Worm (Caenorhabditis elegans) whole organism, midembryonic: ENCODE measurements around the gene srz-13.

Experiments
- T22C8.4 ChIP-seq: fragments of 200-800 bp; sonication (Bioruptor generic); IDR thresholded peaks from 2 replicates; pipeline ENCODE4 v1.3.6; 2022; ENCODE audit warnings: missing genetic modification characterization, missing compliant biosample characterization
- cog-1 ChIP-seq: sonication (generic microtip); optimal IDR thresholded peaks from 2 replicates; lab custom pipeline; 2016; ENCODE audit warnings: missing genetic modification characterization, missing compliant biosample characterization
- flt-1 ChIP-seq: fragments of 200-800 bp; sonication (Bioruptor generic); IDR thresholded peaks from 2 replicates; pipeline ENCODE4 v1.3.6; 2022; ENCODE audit warnings: missing genetic modification characterization, missing compliant biosample characterization
- klf-2 ChIP-seq: fragments of 200-800 bp; sonication (Bioruptor generic); conservative IDR thresholded peaks from 2 replicates; pipeline ENCODE4 v1.3.6; 2022; ENCODE audit warnings: missing genetic modification reagents, missing genetic modification characterization, missing compliant biosample characterization
- med-1 ChIP-seq: sonication (generic microtip); optimal IDR thresholded peaks from 2 replicates; lab custom pipeline; 2017; ENCODE audit warnings: missing genetic modification characterization, mild to moderate bottlenecking, missing compliant biosample characterization, antibody characterized with exemption, missing genetic modification reagents; ENCODE audit not compliant: insufficient read depth
- ref-1 ChIP-seq: fragments of 200-800 bp; sonication (Bioruptor generic); conservative IDR thresholded peaks from 2 replicates; pipeline ENCODE4 v1.3.6; 2022; ENCODE audit warnings: missing genetic modification reagents, missing genetic modification characterization, missing compliant biosample characterization
- tab-1 ChIP-seq: fragments of 200-800 bp; sonication (Bioruptor generic); IDR thresholded peaks from 2 replicates; pipeline ENCODE4 v1.3.6; 2022; ENCODE audit warnings: missing genetic modification characterization, missing compliant biosample characterization
- ztf-23 ChIP-seq: fragments of 200-800 bp; sonication (Bioruptor generic); IDR thresholded peaks from 2 replicates; pipeline ENCODE4 v1.3.6; 2022; ENCODE audit warnings: missing genetic modification reagents, missing genetic modification characterization, missing compliant biosample characterization
- ztf-29 ChIP-seq: fragments of 200-800 bp; sonication (Bioruptor generic); IDR thresholded peaks from 2 replicates; pipeline ENCODE4 v1.3.6; 2022; ENCODE audit warnings: missing genetic modification reagents, missing genetic modification characterization, missing compliant biosample characterization

Gene srz-13

ce11 chrV:16182110-16182509 is at the start of gene srz-13:
Gene srz-13 (plus strand): TSS chrV:16182410.
- TF ChIP-seq ztf-29 (GFP tag; lab: Robert Waterston, UW) = no peak
- TF ChIP-seq med-1 (GFP tag; lab: Kevin White, UChicago) = no peak
- no peak for TF ChIP-seq ref-1 (GFP tag; lab: Robert Waterston, UW)
- TF ChIP-seq T22C8.4 (GFP tag; lab: Robert Waterston, UW) = no peak
- TF ChIP-seq cog-1 (tag; lab: Kevin White, UChicago) = no peak
- no peak for TF ChIP-seq klf-2 (GFP tag; lab: Robert Waterston, UW)
- no peak for TF ChIP-seq ztf-23
- TF ChIP-seq tab-1 (GFP tag; lab: Robert Waterston, UW) = no peak
- no peak for TF ChIP-seq flt-1

DNA sequence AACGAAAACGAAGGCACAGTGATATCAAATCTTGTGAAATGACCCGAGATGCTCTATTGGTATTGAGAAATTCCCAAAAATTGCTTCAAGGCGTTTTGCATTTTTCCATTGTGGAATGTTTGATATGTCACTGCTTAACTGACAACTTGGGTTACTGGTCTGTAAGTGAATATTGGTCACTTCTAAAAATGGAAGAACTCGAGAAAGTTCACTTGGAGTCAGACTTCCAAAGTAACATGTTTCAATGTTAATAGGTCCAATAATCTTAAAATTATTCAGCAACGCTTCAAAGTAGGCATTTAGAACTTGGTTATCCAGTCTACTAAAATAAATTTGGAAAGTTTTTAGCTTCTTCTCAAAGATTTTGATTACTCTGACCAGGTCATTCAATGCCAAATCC is 49.5 kb upstream of the srz-13 start, which contains the start of gene fbxa-144:
fbxa-144 (minus strand) TSS at position 101 of the 400 bp plus-strand sequence.
- no peak for TF ChIP-seq cog-1 (tag; lab: Kevin White, UChicago)
- no peak for TF ChIP-seq med-1 (GFP tag; lab: Kevin White, UChicago)
- TF ChIP-seq klf-2 (GFP tag; lab: Robert Waterston, UW) = no peak
- no peak for TF ChIP-seq flt-1

DNA sequence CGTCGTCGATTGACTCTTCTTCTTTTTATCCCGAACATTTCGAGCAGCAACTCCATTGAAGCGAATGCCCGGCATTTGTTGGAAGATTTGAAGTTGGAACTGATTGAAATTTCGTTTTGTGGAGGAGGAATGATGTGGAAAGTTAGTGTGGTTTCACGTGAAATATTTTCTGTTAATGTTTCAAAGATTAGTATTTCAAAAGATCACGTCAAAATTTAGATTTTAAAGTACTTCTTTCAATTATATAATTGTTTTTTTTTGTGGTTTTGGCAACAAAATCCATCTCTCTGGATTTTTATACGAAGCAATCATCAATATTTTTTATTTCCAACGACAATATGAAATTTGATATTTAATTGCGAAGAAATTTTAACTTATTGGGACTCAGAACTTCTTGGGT is 45.2 kb upstream of the srz-13 start, which contains the start of gene F44G3.7:
F44G3.7 (minus strand) TSS at position 101 of the 400 bp plus-strand sequence.
- no peak for TF ChIP-seq ref-1 (GFP tag; lab: Robert Waterston, UW)
- no peak for TF ChIP-seq ztf-29 (GFP tag; lab: Robert Waterston, UW)
- TF ChIP-seq cog-1 (tag; lab: Kevin White, UChicago) = no peak
- TF ChIP-seq tab-1 (GFP tag; lab: Robert Waterston, UW) = no peak
- TF ChIP-seq ztf-23 = no peak
- no peak for TF ChIP-seq flt-1
- TF ChIP-seq med-1 (GFP tag; lab: Kevin White, UChicago) = no peak
- no peak for TF ChIP-seq T22C8.4 (GFP tag; lab: Robert Waterston, UW)
- no peak for TF ChIP-seq klf-2 (GFP tag; lab: Robert Waterston, UW)

DNA sequence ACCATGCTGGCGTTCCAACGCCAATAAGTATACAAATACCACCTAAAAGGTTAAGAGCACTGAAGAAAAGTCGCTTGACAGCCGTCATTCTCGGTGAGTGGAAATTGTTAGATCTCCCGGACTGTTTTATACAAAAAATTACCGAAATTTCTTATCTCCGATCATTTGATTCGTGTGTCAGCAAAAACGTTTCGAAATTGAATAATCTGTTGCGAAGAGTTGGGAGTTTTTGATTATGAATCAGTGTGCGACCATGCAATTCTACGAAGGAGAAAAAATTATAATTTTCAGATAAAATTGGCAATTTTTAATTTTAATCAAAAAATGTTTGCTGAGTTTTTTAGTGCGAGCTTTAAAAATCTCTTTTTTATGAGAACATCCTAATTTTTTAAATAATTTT is 42.7 kb upstream of the srz-13 start, which contains the start of gene clc-11:
clc-11 (minus strand) TSS at position 101 of the 400 bp plus-strand sequence.
- TF ChIP-seq tab-1 (GFP tag; lab: Robert Waterston, UW) (no peak), ztf-29 (GFP tag; lab: Robert Waterston, UW) (no peak)

DNA sequence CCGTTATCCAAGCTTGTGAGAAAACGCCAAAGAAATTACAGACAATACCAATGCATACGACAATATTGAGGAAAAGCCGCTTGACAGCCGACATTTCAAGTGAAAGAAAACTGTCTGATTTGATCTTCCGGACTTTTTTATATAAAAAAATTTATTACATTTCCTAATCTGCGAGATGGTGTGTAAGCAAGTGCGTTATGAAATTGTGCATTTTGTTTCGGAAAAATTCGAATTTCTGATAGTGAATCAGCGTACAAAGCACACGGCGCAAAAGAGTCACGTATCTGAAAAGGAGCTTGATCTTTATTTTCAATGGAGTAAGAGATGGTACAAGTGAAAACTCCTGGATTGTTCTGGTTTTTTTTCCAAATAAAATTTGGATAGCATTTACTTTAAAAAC is 41.1 kb upstream of the srz-13 start, which contains the start of gene clc-32:
clc-32 (minus strand) TSS at position 101 of the 400 bp plus-strand sequence.
- no peak for TF ChIP-seq T22C8.4 (GFP tag; lab: Robert Waterston, UW)
- no peak for TF ChIP-seq ztf-29 (GFP tag; lab: Robert Waterston, UW)
- no peak for TF ChIP-seq ref-1 (GFP tag; lab: Robert Waterston, UW)
- no peak for TF ChIP-seq flt-1
- no peak for TF ChIP-seq cog-1 (tag; lab: Kevin White, UChicago)
- no peak for TF ChIP-seq ztf-23
- TF ChIP-seq tab-1 (GFP tag; lab: Robert Waterston, UW) = no peak
- TF ChIP-seq klf-2 (GFP tag; lab: Robert Waterston, UW) = no peak
- no peak for TF ChIP-seq med-1 (GFP tag; lab: Kevin White, UChicago)

ce11 chrV:16142371-16142770 is 39.8 kb upstream of the srz-13 start, which contains the start of gene fbxa-18:
Gene fbxa-18 (plus strand): TSS chrV:16142671.
- no peak for TF ChIP-seq tab-1 (GFP tag; lab: Robert Waterston, UW)
- no peak for TF ChIP-seq klf-2 (GFP tag; lab: Robert Waterston, UW)
- no peak for TF ChIP-seq ztf-23
- TF ChIP-seq T22C8.4 (GFP tag; lab: Robert Waterston, UW) = no peak
- TF ChIP-seq med-1 (GFP tag; lab: Kevin White, UChicago) = no peak
- no peak for TF ChIP-seq flt-1
- TF ChIP-seq cog-1 (tag; lab: Kevin White, UChicago) = no peak
- TF ChIP-seq ztf-29 (GFP tag; lab: Robert Waterston, UW) = no peak
- no peak for TF ChIP-seq ref-1 (GFP tag; lab: Robert Waterston, UW)

DNA sequence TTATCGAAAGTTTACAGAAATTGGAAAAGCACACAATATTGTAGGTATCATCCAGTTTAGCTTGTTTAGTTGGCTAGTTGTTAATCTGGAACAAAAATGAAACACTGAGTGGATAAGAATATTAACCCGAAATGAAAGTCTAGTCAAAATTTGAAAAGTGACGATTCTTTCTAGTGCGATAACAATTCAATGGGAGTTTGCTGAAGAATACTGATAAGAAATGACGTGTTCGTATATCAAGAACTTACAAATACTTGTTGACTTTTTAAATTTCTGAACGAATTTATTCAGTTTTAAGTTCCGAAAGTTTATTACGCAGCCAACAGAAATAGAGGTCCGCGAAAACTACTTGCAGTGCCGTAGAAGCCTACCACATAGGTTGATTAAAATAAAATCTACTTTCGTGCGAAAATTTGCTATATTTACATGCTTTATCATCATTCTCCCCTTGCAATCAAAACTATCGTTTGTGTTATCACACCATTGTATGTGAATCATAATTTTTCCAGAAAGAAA is 39.1 kb upstream of the srz-13 start, which contains the start of gene fbxa-88:
fbxa-88 (minus strand) TSS at position 51 of the 516 bp plus-strand sequence.
- TF ChIP-seq klf-2 (GFP tag; lab: Robert Waterston, UW) = no peak

- TF ChIP-seq cog-1 (tag; lab: Kevin White, UChicago) (no peak), ztf-29 (GFP tag; lab: Robert Waterston, UW) (no peak), med-1 (GFP tag; lab: Kevin White, UChicago) (no peak), klf-2 (GFP tag; lab: Robert Waterston, UW) (no peak), ztf-23 (no peak), tab-1 (GFP tag; lab: Robert Waterston, UW) (no peak), flt-1 (no peak), T22C8.4 (GFP tag; lab: Robert Waterston, UW) (no peak), ref-1 (GFP tag; lab: Robert Waterston, UW) (no peak)
Observed at ce11 chrV:16145009-16145408, 37.2 kb upstream of the srz-13 start.

DNA sequence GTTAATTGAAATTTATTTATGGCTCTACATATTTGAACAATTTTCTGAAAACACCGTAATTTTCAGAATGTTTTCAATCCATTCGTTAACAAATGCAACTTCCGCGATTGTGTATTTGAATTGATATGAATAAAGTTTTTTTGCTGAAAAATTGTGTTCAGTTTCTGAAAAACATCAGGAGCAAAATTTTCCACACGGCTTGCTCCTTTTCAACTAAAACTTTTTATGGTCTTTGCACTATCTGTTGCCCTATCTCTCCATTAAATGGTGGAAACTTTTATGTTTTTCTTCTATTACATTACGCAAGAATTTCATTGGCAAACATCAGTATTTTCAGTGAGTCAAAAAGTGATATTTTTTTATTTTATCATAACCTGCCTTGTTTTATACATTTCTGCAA is 33.4 kb upstream of the srz-13 start, which contains the start of gene F10A3.4:
F10A3.4 (plus strand) TSS at position 301 of the 400 bp plus-strand sequence.
- TF ChIP-seq ztf-23 (no peak), ztf-29 (GFP tag; lab: Robert Waterston, UW) (no peak), flt-1 (no peak), klf-2 (GFP tag; lab: Robert Waterston, UW) (no peak), ref-1 (GFP tag; lab: Robert Waterston, UW) (no peak), tab-1 (GFP tag; lab: Robert Waterston, UW) (no peak)

DNA sequence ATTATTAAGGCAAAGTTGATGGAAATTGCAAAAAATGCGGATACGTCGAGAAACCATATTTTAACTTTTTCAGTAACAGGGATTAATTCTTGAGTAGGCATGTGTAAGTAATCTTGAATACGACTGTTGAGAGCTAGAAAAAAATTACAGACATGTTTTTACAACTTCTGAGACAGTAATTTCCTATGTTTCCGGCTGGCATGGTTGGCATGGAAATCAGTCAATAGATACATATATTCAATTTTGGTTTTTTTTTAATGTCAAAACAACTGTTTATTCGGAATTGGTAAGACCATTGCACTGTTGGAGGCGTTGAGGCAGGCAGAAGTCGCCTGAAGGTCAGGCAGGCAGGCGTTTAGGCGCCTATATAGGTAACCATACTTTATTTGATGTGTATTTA is 28.8 kb upstream of the srz-13 start, which contains the start of gene str-254:
str-254 (minus strand) TSS at position 101 of the 400 bp plus-strand sequence.
- TF ChIP-seq flt-1 (no peak), ref-1 (GFP tag; lab: Robert Waterston, UW) (no peak), T22C8.4 (GFP tag; lab: Robert Waterston, UW) (no peak), tab-1 (GFP tag; lab: Robert Waterston, UW) (no peak), ztf-29 (GFP tag; lab: Robert Waterston, UW) (no peak), ztf-23 (no peak)
